Fruit fly (Drosophila melanogaster): ENCODE data around the gene CG14007.

CG14007 gene

DNA sequence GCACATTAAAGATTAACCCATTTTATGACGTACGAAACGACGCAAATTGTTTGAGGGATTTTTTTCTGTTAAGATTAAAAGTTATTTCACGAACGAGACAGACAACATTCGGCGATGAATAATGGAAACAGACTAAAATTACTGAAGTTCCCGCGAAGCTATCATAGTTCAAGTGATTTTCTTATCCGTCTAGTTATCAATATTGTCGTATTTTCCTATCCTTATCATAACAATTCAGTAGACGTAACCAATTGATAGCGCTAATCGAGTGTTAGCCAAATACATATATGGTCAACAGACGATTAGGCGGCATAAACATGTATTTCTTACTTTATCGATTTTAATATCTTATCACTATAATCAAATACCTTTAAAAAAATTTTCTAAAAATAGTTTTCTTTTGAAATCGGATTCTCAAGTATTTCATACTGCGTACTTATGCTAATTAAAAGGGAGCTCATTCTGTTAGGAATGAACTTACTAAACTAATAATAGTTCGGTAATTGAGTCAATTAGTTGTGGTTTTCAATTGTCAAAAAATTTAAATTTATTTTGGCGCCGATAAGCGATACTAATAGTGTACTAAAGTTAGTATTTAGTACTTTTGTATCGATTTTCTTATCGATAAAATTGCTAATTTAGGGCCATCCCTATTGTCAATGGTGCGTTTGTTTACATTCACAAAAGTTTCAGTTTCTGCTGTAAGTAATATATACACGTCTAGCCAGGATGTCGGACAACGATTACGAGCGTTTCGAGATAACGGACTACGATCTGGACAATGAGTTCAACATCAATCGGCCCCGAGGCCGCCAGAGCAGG, 4.1 kb upstream of the CG14007 start, which contains the start of the genes CG11149 and sip1 (continued):
- TF ChIP-seq D19B (GFP tag; optimal IDR thresholded peaks at IDR 0.05) (no peak), CG7786 (GFP tag; optimal IDR thresholded peaks at IDR 0.05) (no peak), Ssrp (tag; optimal IDR thresholded peaks at IDR 0.05) (no peak), CG6765 (GFP tag; optimal IDR thresholded peaks at IDR 0.05) (no peak), CG11247 (GFP tag; IDR thresholded peaks at IDR 0.05) (no peak), CG42726 (GFP tag; IDR thresholded peaks at IDR 0.05; ENCODE audit: partially characterized antibody) (no peak), CG8089 (GFP tag; optimal IDR thresholded peaks at IDR 0.05) (no peak), Sox100B (GFP tag; optimal IDR thresholded peaks at IDR 0.05) (no peak), bigmax (GFP tag; optimal IDR thresholded peaks at IDR 0.05) (no peak), C15 (GFP tag; IDR thresholded peaks at IDR 0.05) (no peak), fd3F (GFP tag; optimal IDR thresholded peaks at IDR 0.05) (no peak), CG17385 (GFP tag; optimal IDR thresholded peaks at IDR 0.05) (no peak), HLH3B (GFP tag; IDR thresholded peaks at IDR 0.05) (no peak), CG11398 (GFP tag; optimal IDR thresholded peaks at IDR 0.05) (no peak), peb (GFP tag; IDR thresholded peaks at IDR 0.05) (no peak), nmo (GFP tag; optimal IDR thresholded peaks at IDR 0.05) (no peak), CG11093 (GFP tag; IDR thresholded peaks at IDR 0.05) (no peak), wdn (GFP tag; IDR thresholded peaks at IDR 0.05) (no peak), CG15011 (GFP tag; optimal IDR thresholded peaks at IDR 0.05) (no peak), CG34376 (GFP tag; optimal IDR thresholded peaks at IDR 0.05) (peak; percentile 80), yki (optimal IDR thresholded peaks at IDR 0.05) (no peak), CG14860 (GFP tag; IDR thresholded peaks at IDR 0.05; ENCODE audit: partially characterized antibody) (peak; percentile 54; the same call in 1 of the 3 replicates), CG31224 (GFP tag; IDR thresholded peaks at IDR 0.05) (no peak), inv (GFP tag; IDR thresholded peaks at IDR 0.05; ENCODE audit: partially characterized antibody) (peak; percentile 16; the same call in 1 of the 2 replicates), ro (GFP tag; IDR thresholded peaks at IDR 0.05) (no peak), lov (optimal IDR thresholded peaks at IDR 0.05) (no peak), lov (GFP tag; IDR thresholded peaks at IDR 0.05) (no peak), Dad (GFP tag; optimal IDR thresholded peaks at IDR 0.05) (no peak), Pdp1 (GFP tag; optimal IDR thresholded peaks at IDR 0.05) (peak in 1 of 2 experiments; percentile 20), Optix (GFP tag; IDR thresholded peaks at IDR 0.05) (no peak), Dip2 (GFP tag; IDR thresholded peaks at IDR 0.05) (no peak), D19A (tag; optimal IDR thresholded peaks at IDR 0.05) (no peak), pros (GFP tag; optimal IDR thresholded peaks at IDR 0.05) (no peak), CG3407 (GFP tag; optimal IDR thresholded peaks at IDR 0.05) (no peak), caup (GFP tag; optimal IDR thresholded peaks at IDR 0.05; ENCODE audit: severe bottlenecking) (no peak), CG11456 (GFP tag; IDR thresholded peaks at IDR 0.05) (no peak), zfh1 (GFP tag; IDR thresholded peaks at IDR 0.05) (no peak), dpn (GFP tag; optimal IDR thresholded peaks at IDR 0.05) (no peak), slbo (GFP tag; IDR thresholded peaks at IDR 0.05) (no peak), CG7987 (GFP tag; optimal IDR thresholded peaks at IDR 0.05) (no peak), CG34224 (GFP tag; IDR thresholded peaks at IDR 0.05; ENCODE audit: partially characterized antibody) (peak; percentile 79), CG12071 (GFP tag; optimal IDR thresholded peaks at IDR 0.05) (no peak), CG18476 (GFP tag; optimal IDR thresholded peaks at IDR 0.05) (no peak), MBD-R2 (GFP tag; IDR thresholded peaks at IDR 0.05) (peak; percentile 39; the same call in 1 of the 2 replicates), CG13775 (GFP tag; optimal IDR thresholded peaks at IDR 0.05) (no peak), sima (GFP tag; optimal IDR thresholded peaks at IDR 0.05) (no peak), BEAF-32 (GFP tag; optimal IDR thresholded peaks at IDR 0.05) (peak; percentile 52), hkb (optimal IDR thresholded peaks at IDR 0.05) (no peak), hkb (GFP tag; IDR thresholded peaks at IDR 0.05) (no peak), CG17359 (tag; optimal IDR thresholded peaks at IDR 0.05) (no peak)
